Fruit fly (Drosophila melanogaster) whole organism, wandering third instar larva: Measurements from ENCODE around the gene eIF3a.

Experiments used
- CG32264 ChIP-seq: fragments of 200-800 bp; sonication (Bioruptor generic); optimal IDR thresholded peaks from 2 replicates; lab custom pipeline; 2016; ENCODE audit warnings: missing biosample characterization, missing genetic modification characterization
- CG9705 ChIP-seq: fragments of 200-800 bp; sonication (Bioruptor generic); optimal IDR thresholded peaks from 2 replicates; lab custom pipeline; 2018; ENCODE audit warnings: missing biosample characterization, mild to moderate bottlenecking, missing genetic modification characterization
- CrebA ChIP-seq: fragments of 200-800 bp; sonication (Bioruptor generic); optimal IDR thresholded peaks from 2 replicates; lab custom pipeline; 2016; ENCODE audit warnings: missing biosample characterization, mild to moderate bottlenecking, missing genetic modification characterization, borderline replicate concordance
- Dfd ChIP-seq: fragments of >200 bp; optimal IDR thresholded peaks from 2 replicates; lab custom pipeline; 2017; ENCODE audit warnings: missing biosample characterization, missing genetic modification characterization
- Dif ChIP-seq: fragments of 200-275, 200-300 bp; sonication (Bioruptor generic); optimal IDR thresholded peaks from 2 replicates; lab custom pipeline; 2018; ENCODE audit warnings: missing biosample characterization, missing genetic modification characterization; ENCODE audit not compliant: partially characterized antibody
- GATAd ChIP-seq: sonication (Bioruptor generic); optimal IDR thresholded peaks from 2 replicates; lab custom pipeline; 2016; ENCODE audit warnings: missing biosample characterization, missing genetic modification characterization
- HLH106 ChIP-seq: fragments of 200-800 bp; optimal IDR thresholded peaks from 3 replicates; lab custom pipeline; 2019; ENCODE audit warnings: missing biosample characterization, mild to moderate bottlenecking, missing genetic modification characterization, moderate library complexity
- Hnf4 ChIP-seq: fragments of 200-800 bp; sonication (Bioruptor generic); optimal IDR thresholded peaks from 2 replicates; lab custom pipeline; 2016; ENCODE audit warnings: missing biosample characterization, mild to moderate bottlenecking, missing genetic modification characterization
- Hr83 ChIP-seq: fragments of 200-300 bp; sonication (Bioruptor generic); optimal IDR thresholded peaks from 2 replicates; lab custom pipeline; 2016; ENCODE audit warnings: missing biosample characterization, mild to moderate bottlenecking, missing genetic modification characterization, moderate library complexity; ENCODE audit not compliant: poor library complexity, severe bottlenecking
- Mio ChIP-seq: sonication (Bioruptor generic); optimal IDR thresholded peaks from 2 replicates; lab custom pipeline; 2016; ENCODE audit warnings: missing biosample characterization, missing genetic modification characterization
- Myc ChIP-seq: fragments of >200 bp; optimal IDR thresholded peaks from 2 replicates; lab custom pipeline; 2017
- N ChIP-seq: fragments of >200 bp; optimal IDR thresholded peaks from 2 replicates; lab custom pipeline; 2018; ENCODE audit warnings: missing biosample characterization, missing external identifiers, missing genetic modification characterization
- OdsH ChIP-seq: fragments of 200-800 bp; sonication (Bioruptor generic); optimal IDR thresholded peaks from 2 replicates; lab custom pipeline; 2016; ENCODE audit warnings: missing biosample characterization, mild to moderate bottlenecking, missing genetic modification characterization
- Rel ChIP-seq, 2 experiments: fragments of 200-800 bp; sonication (Bioruptor generic) in 1 of 2; optimal IDR thresholded peaks; 2 replicates in 1 of 2; 3 replicates in 1 of 2; lab custom pipeline; 2016 to 2019; ENCODE audit warnings: mild to moderate bottlenecking in 2 of 2, missing biosample characterization in 2 of 2, missing genetic modification characterization in 2 of 2, moderate library complexity in 1 of 2
- Sp1 ChIP-seq: fragments of 200-800 bp; sonication (Bioruptor generic); optimal IDR thresholded peaks from 3 replicates; lab custom pipeline; 2019; ENCODE audit warnings: missing biosample characterization, mild to moderate bottlenecking, missing genetic modification characterization, moderate library complexity
- brk ChIP-seq: fragments of 200-800 bp; sonication (Bioruptor generic); optimal IDR thresholded peaks from 2 replicates; lab custom pipeline; 2016; ENCODE audit warnings: missing biosample characterization, mild to moderate bottlenecking, missing genetic modification characterization
- dl ChIP-seq, 2 experiments: fragments of 175-275, 200-275 bp in 1 of 2; fragments of 200-275 bp in 1 of 2; sonication (Bioruptor generic); optimal IDR thresholded peaks; lab custom pipeline; 2018; ENCODE audit warnings: mild to moderate bottlenecking in 2 of 2, missing biosample characterization in 2 of 2, missing genetic modification characterization in 2 of 2, moderate library complexity in 2 of 2; ENCODE audit not compliant: partially characterized antibody in 2 of 2, insufficient read depth in 1 of 2
- dsf ChIP-seq: sonication (Bioruptor generic); optimal IDR thresholded peaks from 2 replicates; lab custom pipeline; 2016; ENCODE audit warnings: missing biosample characterization, missing genetic modification characterization, borderline replicate concordance
- ey ChIP-seq: fragments of 200-800 bp; sonication (Bioruptor generic); optimal IDR thresholded peaks from 2 replicates; lab custom pipeline; 2016; ENCODE audit warnings: missing biosample characterization, missing genetic modification characterization
- foxo ChIP-seq, 2 experiments: fragments of 200-800 bp; sonication (Bioruptor generic); optimal IDR thresholded peaks; 2 replicates in 1 of 2; 3 replicates in 1 of 2; lab custom pipeline; 2016 to 2017; ENCODE audit warnings: missing biosample characterization in 2 of 2, missing genetic modification characterization in 2 of 2
- fru ChIP-seq: fragments of 200-800 bp; sonication (Bioruptor generic); optimal IDR thresholded peaks from 3 replicates; lab custom pipeline; 2016; ENCODE audit warnings: missing biosample characterization, mild to moderate bottlenecking, missing genetic modification characterization
- h ChIP-seq: fragments of 200-800 bp; sonication (Bioruptor generic); optimal IDR thresholded peaks from 3 replicates; lab custom pipeline; 2016; ENCODE audit warnings: missing biosample characterization, mild to moderate bottlenecking, missing genetic modification characterization
- psq ChIP-seq: fragments of 200-800 bp; sonication (Bioruptor generic); optimal IDR thresholded peaks from 3 replicates; lab custom pipeline; 2017; ENCODE audit warnings: missing biosample characterization, mild to moderate bottlenecking, missing genetic modification characterization, moderate library complexity
- rgr ChIP-seq: fragments of 200-800 bp; sonication (Bioruptor generic); optimal IDR thresholded peaks from 3 replicates; lab custom pipeline; 2016; ENCODE audit warnings: missing biosample characterization, mild to moderate bottlenecking, missing genetic modification characterization
- sage ChIP-seq: fragments of 200-800 bp; sonication (Bioruptor generic); optimal IDR thresholded peaks from 2 replicates; lab custom pipeline; 2016; ENCODE audit warnings: missing biosample characterization, mild to moderate bottlenecking, missing genetic modification characterization
- sv ChIP-seq: fragments of 200-800 bp; sonication (Bioruptor generic); optimal IDR thresholded peaks from 3 replicates; lab custom pipeline; 2016; ENCODE audit warnings: missing biosample characterization, missing genetic modification characterization
- tai ChIP-seq: sonication (Bioruptor generic); optimal IDR thresholded peaks from 2 replicates; lab custom pipeline; 2016; ENCODE audit warnings: missing biosample characterization, missing genetic modification characterization
- usp ChIP-seq: fragments of >200 bp; optimal IDR thresholded peaks from 2 replicates; lab custom pipeline; 2017; ENCODE audit warnings: missing biosample characterization, missing genetic modification characterization
- woc ChIP-seq: sonication (Bioruptor generic); optimal IDR thresholded peaks from 2 replicates; lab custom pipeline; 2016; ENCODE audit warnings: missing biosample characterization, mild to moderate bottlenecking, missing genetic modification characterization

eIF3a gene

dm6 chr3R:4433441-4434077, at the start of gene eIF3a, which contains the start of gene CG1074:
TSS of gene eIF3a (minus strand) at chr3R:4433895.
TSS of gene CG1074 (plus strand) at chr3R:4433965.
- TF ChIP-seq Myc (lab: Kevin White, UChicago): peak; percentile 78
- TF ChIP-seq rgr (GFP tag; lab: Kevin White, UChicago): peak; percentile 80
- TF ChIP-seq Mio (GFP tag; lab: Kevin White, UChicago): no peak
- TF ChIP-seq GATAd (GFP tag; lab: Kevin White, UChicago): no peak
- TF ChIP-seq sage (GFP tag; lab: Kevin White, UChicago): no peak
- TF ChIP-seq CG9705 (GFP tag; lab: Kevin White, UChicago): peak; percentile 49
- TF ChIP-seq Dif: peak; percentile 47
- TF ChIP-seq dl (GFP tag; optimal IDR thresholded peaks at IDR 0.05; lab: Kevin White, UChicago; ENCODE audit: insufficient read depth in 1 of 2, partially characterized antibody in 2 of 2): no peak
- peak; percentile 51 for TF ChIP-seq ey (GFP tag; lab: Kevin White, UChicago)
- peak; percentile 61 for TF ChIP-seq HLH106
- no peak for TF ChIP-seq sv
- peak; percentile 81 for TF ChIP-seq h (GFP tag; lab: Kevin White, UChicago)
- TF ChIP-seq foxo (GFP tag; optimal IDR thresholded peaks at IDR 0.05; lab: Kevin White, UChicago): peak in 1 of 2 experiments; percentile 12
- TF ChIP-seq psq (GFP tag; lab: Kevin White, UChicago): peak; percentile 43
- no peak for TF ChIP-seq Rel (GFP tag; optimal IDR thresholded peaks at IDR 0.05; lab: Kevin White, UChicago)
- TF ChIP-seq Rel (tag; optimal IDR thresholded peaks at IDR 0.05; lab: Kevin White, UChicago): peak; percentile 47
- no peak for TF ChIP-seq usp (GFP tag; lab: Kevin White, UChicago)
- TF ChIP-seq Dfd (GFP tag; lab: Kevin White, UChicago): no peak
- no peak for TF ChIP-seq N
- no peak for TF ChIP-seq tai (GFP tag; lab: Kevin White, UChicago)
- peak; percentile 73 for TF ChIP-seq Sp1 (GFP tag; lab: Kevin White, UChicago)
- no peak for TF ChIP-seq CG32264 (GFP tag; lab: Kevin White, UChicago)
- TF ChIP-seq woc: no peak
- peak; percentile 74 for TF ChIP-seq OdsH (GFP tag; lab: Kevin White, UChicago)
- TF ChIP-seq Hnf4 (GFP tag; lab: Kevin White, UChicago): no peak
- peak; percentile 98 for TF ChIP-seq Hr83
- TF ChIP-seq, all 38 proteins: peak for 13

DNA sequence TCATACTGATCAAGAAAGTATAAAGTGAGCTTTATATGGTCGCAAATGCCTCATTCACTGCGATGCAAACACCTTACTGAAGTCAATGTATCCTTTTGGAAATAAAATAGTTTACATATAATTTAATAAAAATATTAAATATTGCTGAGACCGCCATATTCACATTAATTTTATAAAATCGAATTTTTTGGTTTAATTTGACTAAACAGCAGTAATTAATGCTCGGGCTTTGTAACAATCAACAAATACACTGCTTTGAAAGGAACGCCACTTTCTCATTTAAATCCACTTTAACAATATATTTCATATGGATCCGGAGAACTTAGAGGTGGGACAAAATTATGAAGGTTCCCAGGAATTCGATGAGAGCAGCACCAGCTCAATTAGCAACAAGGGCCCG, 46.8 kb upstream of the eIF3a start, which contains the start of gene sac:
sac (plus strand) TSS at position 301 of the 400 bp plus-strand sequence.
- no peak for TF ChIP-seq CrebA (GFP tag; lab: Kevin White, UChicago)
- no peak for TF ChIP-seq CG32264 (GFP tag; lab: Kevin White, UChicago)
- TF ChIP-seq fru: no peak
- TF ChIP-seq h (GFP tag; lab: Kevin White, UChicago): no peak
- TF ChIP-seq Hnf4 (GFP tag; lab: Kevin White, UChicago): no peak
- no peak for TF ChIP-seq HLH106
- no peak for TF ChIP-seq Dif

DNA sequence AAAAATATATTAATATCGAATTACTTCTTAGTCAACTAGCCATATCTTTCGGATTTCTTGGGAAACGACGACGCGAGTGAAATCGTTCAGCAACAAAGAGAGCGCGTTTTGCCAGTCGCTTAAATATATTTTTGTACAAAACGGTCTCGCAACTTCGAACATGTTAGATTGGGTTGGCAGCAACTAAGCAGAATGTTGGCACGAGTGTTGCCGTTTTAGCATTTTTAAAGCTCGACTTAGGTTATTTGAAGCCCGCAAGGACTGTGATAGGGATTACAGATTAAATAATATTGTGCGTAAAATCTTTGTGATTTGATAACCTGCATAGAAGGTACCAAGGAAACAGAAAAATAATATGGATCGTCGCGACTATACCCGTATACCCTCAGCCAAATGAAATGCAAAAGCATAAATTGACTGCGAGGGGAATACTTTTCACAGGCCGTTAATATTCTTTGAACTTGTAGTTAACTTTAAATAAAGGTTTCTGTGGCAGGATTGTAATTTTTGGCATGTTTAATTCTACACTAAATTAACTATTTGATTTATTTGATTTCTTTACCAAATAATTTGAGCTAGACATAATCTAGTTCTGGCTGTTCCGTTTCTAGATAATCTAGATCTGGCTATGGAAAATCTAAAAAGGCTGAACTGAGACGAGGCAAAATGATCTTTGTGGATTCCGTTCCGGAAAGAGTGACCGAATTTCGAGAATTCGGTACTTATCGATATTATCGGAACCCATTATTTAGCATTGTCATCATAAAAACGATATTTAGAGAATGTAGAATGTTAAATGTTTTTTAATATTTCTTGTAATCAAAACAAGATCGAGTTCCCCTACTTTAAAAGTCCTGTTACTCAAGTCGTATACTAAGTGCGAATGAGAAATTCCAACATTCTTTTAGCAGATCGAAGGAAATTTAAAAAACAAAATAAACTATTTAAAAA, 45.6 kb upstream of the eIF3a start, which contains the start of gene CG31523:
CG31523 (minus strand) TSS at position 170 of the 951 bp plus-strand sequence.
- no peak for TF ChIP-seq N
- peak; percentile 83 for TF ChIP-seq woc
- no peak for TF ChIP-seq ey (GFP tag; lab: Kevin White, UChicago)
- TF ChIP-seq HLH106: peak; percentile 13
- TF ChIP-seq Myc (lab: Kevin White, UChicago): peak; percentile 100
- no peak for TF ChIP-seq CrebA (GFP tag; lab: Kevin White, UChicago)
- TF ChIP-seq brk (GFP tag; lab: Kevin White, UChicago): peak; percentile 28
- peak; percentile 1 for TF ChIP-seq sage (GFP tag; lab: Kevin White, UChicago)
- TF ChIP-seq dsf: no peak
- TF ChIP-seq Rel (GFP tag; optimal IDR thresholded peaks at IDR 0.05; lab: Kevin White, UChicago): no peak
- no peak for TF ChIP-seq Rel (tag; optimal IDR thresholded peaks at IDR 0.05; lab: Kevin White, UChicago)
- TF ChIP-seq, all 38 proteins: peak for 5
